Fruit fly (Drosophila melanogaster): ENCODE data around the gene CG31457.
A peak's percentile ranks its signal among the peaks of the same experiment; 100 is the strongest.

Gene CG31457

dm6 chr3R:23173393-23173981, 45.7 kb upstream of the CG31457 start, which contains the start of gene CG46310 (continued):
- no peak for TF ChIP-seq fu2 (GFP tag; optimal IDR thresholded peaks at IDR 0.05)
- TF ChIP-seq CG1024 (GFP tag; IDR thresholded peaks at IDR 0.05) = peak; percentile 27; the same call in 1 of the 2 replicates
- peak; percentile 10 for TF ChIP-seq lilli (GFP tag; optimal IDR thresholded peaks at IDR 0.05)
- no peak for TF ChIP-seq CG4282 (GFP tag; optimal IDR thresholded peaks at IDR 0.05)
- TF ChIP-seq YL-1 (GFP tag; optimal IDR thresholded peaks at IDR 0.05) = no peak
- peak; percentile 83 for TF ChIP-seq wdn (GFP tag; IDR thresholded peaks at IDR 0.05)
- no peak for TF ChIP-seq CG42726 (GFP tag; IDR thresholded peaks at IDR 0.05; ENCODE audit: partially characterized antibody)
- TF ChIP-seq CG4360 (GFP tag; IDR thresholded peaks at IDR 0.05) = peak; percentile 52; the same call in 1 of the 2 replicates
- peak; percentile 77 for TF ChIP-seq CG14441 (GFP tag; IDR thresholded peaks at IDR 0.05)
- peak; percentile 79 for TF ChIP-seq Mrtf (GFP tag; IDR thresholded peaks at IDR 0.05)
- peak; percentile 84 for TF ChIP-seq CG12769 (tag; optimal IDR thresholded peaks at IDR 0.05)
- no peak for TF ChIP-seq grn (GFP tag; optimal IDR thresholded peaks at IDR 0.05)
- peak; percentile 16 for TF ChIP-seq CG11723 (GFP tag; optimal IDR thresholded peaks at IDR 0.05)
- peak; percentile 56 for TF ChIP-seq MTF-1 (GFP tag; optimal IDR thresholded peaks at IDR 0.05; ENCODE audit: borderline replicate concordance)
- TF ChIP-seq CG9727 (GFP tag; optimal IDR thresholded peaks at IDR 0.05) = peak; percentile 73
- no peak for TF ChIP-seq pros (GFP tag; optimal IDR thresholded peaks at IDR 0.05)
- peak; percentile 65 for TF ChIP-seq CG9932 (GFP tag; IDR thresholded peaks at IDR 0.05)
- peak; percentile 55 for TF ChIP-seq CG15514 (GFP tag; optimal IDR thresholded peaks at IDR 0.05)
- peak; percentile 85 for TF ChIP-seq CG31441 (GFP tag; IDR thresholded peaks at IDR 0.05)
- TF ChIP-seq CG11504 (tag; optimal IDR thresholded peaks at IDR 0.05) = peak; percentile 75
- TF ChIP-seq H15 (GFP tag; IDR thresholded peaks at IDR 0.05) = peak; percentile 80
- TF ChIP-seq ewg (GFP tag; optimal IDR thresholded peaks at IDR 0.05) = peak; percentile 45
- TF ChIP-seq Neu2 (GFP tag; optimal IDR thresholded peaks at IDR 0.05; ENCODE audit: borderline replicate concordance) = no peak
- TF ChIP-seq pum (GFP tag; optimal IDR thresholded peaks at IDR 0.05) = no peak
- TF ChIP-seq tna (GFP tag; IDR thresholded peaks at IDR 0.05; ENCODE audit: partially characterized antibody) = no peak
- TF ChIP-seq crol (GFP tag; IDR thresholded peaks at IDR 0.05) = peak; percentile 36; the same call in 1 of the 2 replicates
- peak; percentile 31 for TF ChIP-seq CG6683 (GFP tag; optimal IDR thresholded peaks at IDR 0.05)
- TF ChIP-seq CG9609 (GFP tag; optimal IDR thresholded peaks at IDR 0.05) = no peak
- no peak for TF ChIP-seq CG34422 (GFP tag; IDR thresholded peaks at IDR 0.05)
- peak; percentile 22 for TF ChIP-seq oc (tag; optimal IDR thresholded peaks at IDR 0.05)
- TF ChIP-seq CG7928 (GFP tag; optimal IDR thresholded peaks at IDR 0.05) = peak; percentile 9
- no peak for TF ChIP-seq da (GFP tag; optimal IDR thresholded peaks at IDR 0.05)
- peak; percentile 84 for TF ChIP-seq CG3726 (GFP tag; IDR thresholded peaks at IDR 0.05)
- peak; percentile 37 for TF ChIP-seq Hr3 (GFP tag; optimal IDR thresholded peaks at IDR 0.05)
- TF ChIP-seq dmrt99B (tag; optimal IDR thresholded peaks at IDR 0.05) = peak; percentile 86
- TF ChIP-seq esg (GFP tag; conservative IDR thresholded peaks at IDR 0.05) = peak; percentile 55
- TF ChIP-seq D19B (GFP tag; optimal IDR thresholded peaks at IDR 0.05) = peak; percentile 33
- peak; percentile 67 for TF ChIP-seq CG2120 (GFP tag; optimal IDR thresholded peaks at IDR 0.05)
- peak in 1 of 2 experiments; percentile 70 for TF ChIP-seq Hr51 (GFP tag; optimal IDR thresholded peaks at IDR 0.05)
- peak; percentile 65 for TF ChIP-seq CG10209 (GFP tag; optimal IDR thresholded peaks at IDR 0.05)
- peak; percentile 57 for TF ChIP-seq Nf-YA (GFP tag; IDR thresholded peaks at IDR 0.05)
- TF ChIP-seq Ravus (GFP tag; IDR thresholded peaks at IDR 0.05) = peak; percentile 85
- TF ChIP-seq CG2889 (GFP tag; IDR thresholded peaks at IDR 0.05) = peak; percentile 62; the same call in 2 of the 3 replicates
- no peak for TF ChIP-seq CG1832 (GFP tag; optimal IDR thresholded peaks at IDR 0.05)
- TF ChIP-seq ems (GFP tag; optimal IDR thresholded peaks at IDR 0.05) = peak; percentile 22
- TF ChIP-seq CG17361 (GFP tag; IDR thresholded peaks at IDR 0.05) = peak; percentile 88
- TF ChIP-seq CG13894 (tag; optimal IDR thresholded peaks at IDR 0.05) = no peak
- TF ChIP-seq Ptx1 (GFP tag; IDR thresholded peaks at IDR 0.05) = peak; percentile 92
- TF ChIP-seq ab (GFP tag; optimal IDR thresholded peaks at IDR 0.05) = no peak
- no peak for TF ChIP-seq CG3838 (GFP tag; optimal IDR thresholded peaks at IDR 0.05)
